Fruit fly (Drosophila melanogaster) Kc167 (cell line): ENCODE measurements around the gene SmydA-2.

Experiments used
- Myc ChIP-seq: fragments of >200 bp; optimal IDR thresholded peaks from 2 replicates; lab custom pipeline; 2017; ENCODE audit warnings: missing external identifiers
- Sin3A ChIP-seq: fragments of >200 bp; optimal IDR thresholded peaks from 2 replicates; lab custom pipeline; 2018; ENCODE audit warnings: missing external identifiers
- h ChIP-seq: fragments of >200 bp; optimal IDR thresholded peaks from 3 replicates; lab custom pipeline; 2018; ENCODE audit warnings: missing external identifiers

DNA sequence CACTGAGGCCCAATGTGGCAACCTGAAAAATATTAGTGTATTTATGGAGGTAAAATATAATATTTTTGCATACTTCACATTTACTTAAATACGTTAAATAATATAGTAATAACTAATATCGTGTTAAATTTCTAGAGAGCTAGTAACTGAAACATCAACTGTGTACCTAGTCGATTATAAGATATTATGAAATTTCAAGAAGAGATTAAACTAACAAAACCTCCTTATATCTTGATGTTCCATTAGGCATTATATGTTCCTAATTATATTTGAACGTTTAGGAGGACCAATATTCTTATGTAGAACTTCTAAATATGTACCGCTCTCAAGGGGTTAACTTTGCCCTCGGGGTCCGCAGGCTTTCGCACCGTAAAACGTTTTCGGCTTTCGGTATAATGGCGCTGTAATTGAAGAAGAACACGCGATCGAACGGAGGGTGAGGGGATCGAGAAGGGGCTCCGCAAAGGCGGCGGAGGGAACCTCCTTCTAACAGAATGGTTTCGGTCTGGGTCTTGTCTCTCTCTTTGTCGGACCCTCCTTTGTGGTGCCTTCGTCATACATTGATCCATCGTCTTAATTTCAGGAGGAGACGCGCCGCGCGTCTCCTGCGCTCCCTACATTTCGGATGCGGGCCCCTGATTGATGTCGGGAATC is 43.5 kb upstream of the SmydA-2 start:
- TF ChIP-seq h (lab: Kevin White, UChicago) (no peak), Myc (lab: Kevin White, UChicago) (no peak), Sin3A (lab: Kevin White, UChicago) (no peak)
